ENCODE assay signal across 2 fruit fly cellular contexts in genomic region chr3L:7090764-7091163, dm6.
A peak's percentile ranks its signal among the peaks of the same experiment; 100 is the strongest.
TF ChIP-seq lines count a peak whose summit lies in the region.

No protein-coding gene starts in this region.

TF ChIP-seq in whole organism, embryonic, 481 proteins besides CTCF, POLR2A, EP300 and RAD21 (continued from another document and continues in another):
- peak; percentile 34 for TF ChIP-seq NfI (GFP tag; optimal IDR thresholded peaks at IDR 0.05; lab: Kevin White, UChicago)
- TF ChIP-seq Dfd (GFP tag; optimal IDR thresholded peaks at IDR 0.05; lab: Kevin White, UChicago): no peak
- TF ChIP-seq CG9437 (GFP tag; optimal IDR thresholded peaks at IDR 0.05; lab: Kevin White, UChicago): peak; percentile 14
- TF ChIP-seq croc (GFP tag; conservative IDR thresholded peaks at IDR 0.05; lab: Robert Waterston, UW): peak; percentile 55
- peak; percentile 58 for TF ChIP-seq CG10654 (GFP tag; optimal IDR thresholded peaks at IDR 0.05; lab: Kevin White, UChicago)
- TF ChIP-seq TFAM (GFP tag; optimal IDR thresholded peaks at IDR 0.05; lab: Kevin White, UChicago): no peak
- TF ChIP-seq Hr51 (GFP tag; optimal IDR thresholded peaks at IDR 0.05; lab: Kevin White, UChicago): peak in 1 of 2 experiments; percentile 74
- no peak for TF ChIP-seq CG30431 (GFP tag; optimal IDR thresholded peaks at IDR 0.05; lab: Kevin White, UChicago)
- peak; percentile 74 for TF ChIP-seq CG1603 (tag; optimal IDR thresholded peaks at IDR 0.05; lab: Kevin White, UChicago)
- TF ChIP-seq YL-1 (GFP tag; optimal IDR thresholded peaks at IDR 0.05; lab: Kevin White, UChicago): no peak
- peak; percentile 84; the same call in 2 of the 3 replicates for TF ChIP-seq ci (GFP tag; IDR thresholded peaks at IDR 0.05; lab: Robert Waterston, UW)
- TF ChIP-seq CG4328 (GFP tag; optimal IDR thresholded peaks at IDR 0.05; lab: Kevin White, UChicago): no peak
- TF ChIP-seq C15 (GFP tag; IDR thresholded peaks at IDR 0.05; lab: Robert Waterston, UW): peak; percentile 43; the same call in 1 of the 3 replicates
- TF ChIP-seq sens-2 (GFP tag; IDR thresholded peaks at IDR 0.05; lab: Robert Waterston, UW): no peak; the same call in 1 of the 2 replicates
- TF ChIP-seq al (GFP tag; IDR thresholded peaks at IDR 0.05; lab: Robert Waterston, UW): peak; percentile 34; the same call in 1 of the 2 replicates
- peak; percentile 15 for TF ChIP-seq CG8944 (GFP tag; optimal IDR thresholded peaks at IDR 0.05; lab: Kevin White, UChicago)
- no peak for TF ChIP-seq slou (GFP tag; optimal IDR thresholded peaks at IDR 0.05; lab: Kevin White, UChicago)
- peak; percentile 17 for TF ChIP-seq CG1602 (GFP tag; optimal IDR thresholded peaks at IDR 0.05; lab: Kevin White, UChicago)
- no peak for TF ChIP-seq CG2116 (GFP tag; optimal IDR thresholded peaks at IDR 0.05; lab: Kevin White, UChicago)
- no peak; the same call in 1 of the 2 replicates for TF ChIP-seq Ravus (GFP tag; IDR thresholded peaks at IDR 0.05; lab: Robert Waterston, UW)
- peak; percentile 75 for TF ChIP-seq E2f1 (GFP tag; IDR thresholded peaks at IDR 0.05; lab: Robert Waterston, UW)
- peak; percentile 82 for TF ChIP-seq CG2712 (tag; optimal IDR thresholded peaks at IDR 0.05; lab: Kevin White, UChicago)
- no peak for TF ChIP-seq CG8281 (tag; optimal IDR thresholded peaks at IDR 0.05; lab: Kevin White, UChicago)
- peak; percentile 86 for TF ChIP-seq dysf (GFP tag; IDR thresholded peaks at IDR 0.05; lab: Robert Waterston, UW)
- TF ChIP-seq luna (GFP tag; optimal IDR thresholded peaks at IDR 0.05; lab: Kevin White, UChicago): no peak
- peak; percentile 79 for TF ChIP-seq phol (tag; optimal IDR thresholded peaks at IDR 0.05; lab: Kevin White, UChicago)
- TF ChIP-seq CG4854 (GFP tag; optimal IDR thresholded peaks at IDR 0.05; lab: Kevin White, UChicago): peak; percentile 21
- 0 out of 2 replicates have a peak, but pooled peaks have one; percentile 29 for TF ChIP-seq wor (GFP tag; IDR thresholded peaks at IDR 0.05; lab: Robert Waterston, UW)
- TF ChIP-seq PHDP (tag; optimal IDR thresholded peaks at IDR 0.05; lab: Kevin White, UChicago): peak; percentile 28
- no peak for TF ChIP-seq HLHmδ (GFP tag; optimal IDR thresholded peaks at IDR 0.05; lab: Kevin White, UChicago)
- no peak for TF ChIP-seq Hand (GFP tag; optimal IDR thresholded peaks at IDR 0.05; lab: Kevin White, UChicago)
- TF ChIP-seq CG4424 (GFP tag; optimal IDR thresholded peaks at IDR 0.05; lab: Kevin White, UChicago): peak; percentile 69
- TF ChIP-seq zen (tag; optimal IDR thresholded peaks at IDR 0.05; lab: Kevin White, UChicago): peak; percentile 25
- peak; percentile 5 for TF ChIP-seq Spps (tag; optimal IDR thresholded peaks at IDR 0.05; lab: Kevin White, UChicago)
- peak; percentile 47; the same call in 1 of the 3 replicates for TF ChIP-seq gce (GFP tag; IDR thresholded peaks at IDR 0.05; lab: Robert Waterston, UW)
- TF ChIP-seq CrebB (tag; optimal IDR thresholded peaks at IDR 0.05; lab: Kevin White, UChicago): no peak
- peak; percentile 27 for TF ChIP-seq CG12104 (GFP tag; optimal IDR thresholded peaks at IDR 0.05; lab: Kevin White, UChicago)
- TF ChIP-seq CG6175 (GFP tag; IDR thresholded peaks at IDR 0.05; lab: Robert Waterston, UW): peak; percentile 37; the same call in 1 of the 3 replicates
- TF ChIP-seq nerfin-1 (tag; optimal IDR thresholded peaks at IDR 0.05; lab: Kevin White, UChicago): peak; percentile 80
- no peak for TF ChIP-seq Dbx (GFP tag; IDR thresholded peaks at IDR 0.05; lab: Robert Waterston, UW)
- no peak for TF ChIP-seq Usf (GFP tag; optimal IDR thresholded peaks at IDR 0.05; lab: Kevin White, UChicago)
- peak; percentile 84 for TF ChIP-seq Ada2b (GFP tag; IDR thresholded peaks at IDR 0.05; lab: Robert Waterston, UW)
- peak; percentile 25 for TF ChIP-seq Vsx1 (GFP tag; optimal IDR thresholded peaks at IDR 0.05; lab: Kevin White, UChicago)
- no peak for TF ChIP-seq CG10462 (GFP tag; optimal IDR thresholded peaks at IDR 0.05; lab: Kevin White, UChicago)
- peak; percentile 90 for TF ChIP-seq vvl (GFP tag; IDR thresholded peaks at IDR 0.05; lab: Robert Waterston, UW)
- TF ChIP-seq jumu (GFP tag; optimal IDR thresholded peaks at IDR 0.05; lab: Kevin White, UChicago): peak; percentile 21
- TF ChIP-seq CG14441 (GFP tag; IDR thresholded peaks at IDR 0.05; lab: Robert Waterston, UW): peak; percentile 88
- TF ChIP-seq CG4360 (GFP tag; IDR thresholded peaks at IDR 0.05; lab: Robert Waterston, UW): peak; percentile 50; the same call in 1 of the 2 replicates
- no peak for TF ChIP-seq zen2 (GFP tag; IDR thresholded peaks at IDR 0.05; lab: Robert Waterston, UW; ENCODE audit: partially characterized antibody)
- peak; percentile 57; the same call in 1 of the 4 replicates for TF ChIP-seq Gug (GFP tag; IDR thresholded peaks at IDR 0.05; lab: Robert Waterston, UW)
- no peak for TF ChIP-seq HLH54F (GFP tag; optimal IDR thresholded peaks at IDR 0.05; lab: Kevin White, UChicago)
- no peak for TF ChIP-seq toy (GFP tag; IDR thresholded peaks at IDR 0.05; lab: Robert Waterston, UW)
- peak; percentile 56 for TF ChIP-seq tin (GFP tag; optimal IDR thresholded peaks at IDR 0.05; lab: Kevin White, UChicago)
- peak; percentile 60 for TF ChIP-seq abd-A (tag; optimal IDR thresholded peaks at IDR 0.05; lab: Kevin White, UChicago)
- TF ChIP-seq Stat92E (GFP tag; optimal IDR thresholded peaks at IDR 0.05; lab: Kevin White, UChicago): no peak
- no peak for TF ChIP-seq ftz-f1 (GFP tag; optimal IDR thresholded peaks at IDR 0.05; lab: Kevin White, UChicago)
- peak; percentile 32 for TF ChIP-seq CG10209 (GFP tag; optimal IDR thresholded peaks at IDR 0.05; lab: Kevin White, UChicago)
- TF ChIP-seq gsb (GFP tag; IDR thresholded peaks at IDR 0.05; lab: Robert Waterston, UW): peak; percentile 40; the same call in 1 of the 2 replicates
- peak; percentile 50 for TF ChIP-seq CG12769 (tag; optimal IDR thresholded peaks at IDR 0.05; lab: Kevin White, UChicago)
- peak; percentile 75; the same call in 2 of the 3 replicates for TF ChIP-seq CG34422 (GFP tag; IDR thresholded peaks at IDR 0.05; lab: Robert Waterston, UW)
- peak; percentile 76 for TF ChIP-seq CG15269 (tag; optimal IDR thresholded peaks at IDR 0.05; lab: Kevin White, UChicago)
- no peak for TF ChIP-seq Poxn (GFP tag; IDR thresholded peaks at IDR 0.05; lab: Robert Waterston, UW)
- peak; percentile 41 for TF ChIP-seq CG10267 (tag; optimal IDR thresholded peaks at IDR 0.05; lab: Kevin White, UChicago)
- TF ChIP-seq CG34224 (GFP tag; IDR thresholded peaks at IDR 0.05; lab: Robert Waterston, UW; ENCODE audit: partially characterized antibody): no peak
- TF ChIP-seq CG6765 (GFP tag; optimal IDR thresholded peaks at IDR 0.05; lab: Kevin White, UChicago): no peak

TF ChIP-seq in whole organism, prepupa, 60 proteins besides CTCF, POLR2A, EP300 and RAD21 (continued from another document):
- TF ChIP-seq fkh (GFP tag; optimal IDR thresholded peaks at IDR 0.05; lab: Kevin White, UChicago) (no peak), CG6792 (GFP tag; optimal IDR thresholded peaks at IDR 0.05; lab: Kevin White, UChicago) (peak; percentile 34), CG8319 (GFP tag; optimal IDR thresholded peaks at IDR 0.05; lab: Kevin White, UChicago) (peak; percentile 60), CG6808 (GFP tag; optimal IDR thresholded peaks at IDR 0.05; lab: Kevin White, UChicago) (peak; percentile 22), Eip75B (GFP tag; optimal IDR thresholded peaks at IDR 0.05; lab: Kevin White, UChicago) (peak; percentile 50), salr (GFP tag; optimal IDR thresholded peaks at IDR 0.05; lab: Kevin White, UChicago) (no peak), CG16779 (tag; optimal IDR thresholded peaks at IDR 0.05; lab: Kevin White, UChicago) (no peak), dac (GFP tag; optimal IDR thresholded peaks at IDR 0.05; lab: Kevin White, UChicago) (no peak), CG8632 (GFP tag; optimal IDR thresholded peaks at IDR 0.05; lab: Kevin White, UChicago) (peak; percentile 26), CG34406 (GFP tag; optimal IDR thresholded peaks at IDR 0.05; lab: Kevin White, UChicago) (peak; percentile 24), Sox102F (GFP tag; optimal IDR thresholded peaks at IDR 0.05; lab: Kevin White, UChicago) (no peak), achi (GFP tag; optimal IDR thresholded peaks at IDR 0.05; lab: Kevin White, UChicago) (peak; percentile 39), Sox15 (GFP tag; optimal IDR thresholded peaks at IDR 0.05; lab: Kevin White, UChicago) (no peak), CG6163 (GFP tag; IDR thresholded peaks at IDR 0.05; lab: Robert Waterston, UW) (peak; percentile 47; the same call in 2 of the 3 replicates), CG6854 (GFP tag; optimal IDR thresholded peaks at IDR 0.05; lab: Kevin White, UChicago) (no peak), svp (GFP tag; lab: Kevin White, UChicago) (peak; percentile 72), CG1621 (tag; optimal IDR thresholded peaks at IDR 0.05; lab: Kevin White, UChicago) (no peak), topi (GFP tag; optimal IDR thresholded peaks at IDR 0.05; lab: Kevin White, UChicago) (peak; percentile 26), CG11762 (GFP tag; optimal IDR thresholded peaks at IDR 0.05; lab: Kevin White, UChicago; ENCODE audit: insufficient read depth) (peak; percentile 43), dsx (GFP tag; optimal IDR thresholded peaks at IDR 0.05; lab: Kevin White, UChicago; ENCODE audit: poor library complexity, severe bottlenecking) (no peak), pdm3 (GFP tag; optimal IDR thresholded peaks at IDR 0.05; lab: Kevin White, UChicago) (peak; percentile 45), Met (GFP tag; optimal IDR thresholded peaks at IDR 0.05; lab: Kevin White, UChicago) (peak; percentile 3), spab (GFP tag; optimal IDR thresholded peaks at IDR 0.05; lab: Kevin White, UChicago) (peak; percentile 32), Blimp-1 (GFP tag; optimal IDR thresholded peaks at IDR 0.05; lab: Kevin White, UChicago) (no peak), CG10631 (GFP tag; optimal IDR thresholded peaks at IDR 0.05; lab: Kevin White, UChicago) (peak; percentile 31), CG32006 (GFP tag; optimal IDR thresholded peaks at IDR 0.05; lab: Kevin White, UChicago) (peak; percentile 25), CG3919 (GFP tag; optimal IDR thresholded peaks at IDR 0.05; lab: Kevin White, UChicago) (peak; percentile 77), ss (GFP tag; optimal IDR thresholded peaks at IDR 0.05; lab: Kevin White, UChicago) (no peak), Hr4 (GFP tag; optimal IDR thresholded peaks at IDR 0.05; lab: Kevin White, UChicago) (peak; percentile 20), CG8119 (GFP tag; IDR thresholded peaks at IDR 0.05; lab: Robert Waterston, UW) (no peak), Smox (GFP tag; optimal IDR thresholded peaks at IDR 0.05; lab: Kevin White, UChicago) (no peak), CG15336 (GFP tag; IDR thresholded peaks at IDR 0.05; lab: Robert Waterston, UW) (0 out of 2 replicates have a peak, but pooled peaks have one; percentile 30), CG31627 (GFP tag; optimal IDR thresholded peaks at IDR 0.05; lab: Kevin White, UChicago) (no peak), CG10669 (GFP tag; optimal IDR thresholded peaks at IDR 0.05; lab: Kevin White, UChicago) (peak; percentile 44), Lpt (GFP tag; optimal IDR thresholded peaks at IDR 0.05; lab: Kevin White, UChicago) (no peak)
